Worm (Caenorhabditis elegans) whole organism, late embryonic: ENCODE measurements around the gene srh-269.

Experiments
- C08G9.2 ChIP-seq: sonication (generic microtip); optimal IDR thresholded peaks from 2 replicates; lab custom pipeline; 2016; ENCODE audit warnings: mild to moderate bottlenecking, missing genetic modification characterization, moderate library complexity, missing compliant biosample characterization
- C38D4.7 ChIP-seq: fragments of 200-800 bp; sonication (Bioruptor generic); optimal IDR thresholded peaks from 2 replicates; lab custom pipeline; 2018; ENCODE audit warnings: mild to moderate bottlenecking, missing genetic modification characterization, moderate library complexity, missing compliant biosample characterization
- F13H6.1 ChIP-seq: sonication (generic microtip); optimal IDR thresholded peaks from 2 replicates; lab custom pipeline; 2016; ENCODE audit warnings: missing genetic modification characterization, missing compliant biosample characterization
- K09A11.1 ChIP-seq: sonication (generic microtip); optimal IDR thresholded peaks from 2 replicates; lab custom pipeline; 2017; ENCODE audit warnings: antibody characterized with exemption, mild to moderate bottlenecking, missing genetic modification characterization, missing compliant biosample characterization; ENCODE audit not compliant: insufficient read depth
- Y22D7AL.16 ChIP-seq: sonication (generic microtip); optimal IDR thresholded peaks from 2 replicates; lab custom pipeline; 2016; ENCODE audit warnings: missing genetic modification characterization, missing compliant biosample characterization
- ahr-1 ChIP-seq: sonication (generic microtip); optimal IDR thresholded peaks from 2 replicates; lab custom pipeline; 2016; ENCODE audit warnings: missing genetic modification characterization, missing compliant biosample characterization
- ceh-14 ChIP-seq: sonication (generic microtip); optimal IDR thresholded peaks from 2 replicates; lab custom pipeline; 2016; ENCODE audit warnings: missing genotype, missing genetic modification characterization, missing compliant biosample characterization
- ceh-18 ChIP-seq: sonication (generic microtip); optimal IDR thresholded peaks from 2 replicates; lab custom pipeline; 2016; ENCODE audit warnings: missing genetic modification characterization, missing compliant biosample characterization
- ceh-19 ChIP-seq: fragments of 200-800 bp; sonication (Bioruptor generic); optimal IDR thresholded peaks from 2 replicates; lab custom pipeline; 2018; ENCODE audit warnings: mild to moderate bottlenecking, missing genetic modification characterization, missing compliant biosample characterization
- ceh-2 ChIP-seq: sonication (generic microtip); optimal IDR thresholded peaks from 2 replicates; lab custom pipeline; 2016; ENCODE audit warnings: missing genotype, missing genetic modification characterization, missing compliant biosample characterization
- ceh-30 ChIP-seq: fragments of 150-350 bp; optimal IDR thresholded peaks from 2 replicates; lab custom pipeline; 2014; ENCODE audit warnings: missing biosample characterization, missing genetic modification characterization
- ceh-31 ChIP-seq: sonication (generic microtip); optimal IDR thresholded peaks from 2 replicates; lab custom pipeline; 2016; ENCODE audit warnings: missing genetic modification characterization, missing compliant biosample characterization
- ceh-45 ChIP-seq: fragments of 200-800 bp; sonication (Bioruptor generic); IDR thresholded peaks from 2 replicates; pipeline ENCODE4 v1.3.6; 2022; ENCODE audit warnings: missing genetic modification reagents, missing genetic modification characterization, missing compliant biosample characterization
- ceh-48 ChIP-seq: sonication (generic microtip); optimal IDR thresholded peaks from 2 replicates; lab custom pipeline; 2016; ENCODE audit warnings: missing genetic modification characterization, inconsistent platforms, missing compliant biosample characterization
- che-1 ChIP-seq: sonication (generic microtip); optimal IDR thresholded peaks from 2 replicates; lab custom pipeline; 2016; ENCODE audit warnings: mild to moderate bottlenecking, missing genetic modification characterization, missing compliant biosample characterization
- dmd-4 ChIP-seq: sonication (generic microtip); optimal IDR thresholded peaks from 2 replicates; lab custom pipeline; 2016; ENCODE audit warnings: borderline replicate concordance, missing genetic modification characterization, missing compliant biosample characterization
- dve-1 ChIP-seq: sonication (generic microtip); optimal IDR thresholded peaks from 2 replicates; lab custom pipeline; 2017; ENCODE audit warnings: antibody characterized with exemption, mild to moderate bottlenecking, missing genetic modification characterization, missing compliant biosample characterization
- elt-2 ChIP-seq: sonication (generic microtip); optimal IDR thresholded peaks from 2 replicates; lab custom pipeline; 2016; ENCODE audit warnings: missing genetic modification reagents, missing genetic modification characterization, missing compliant biosample characterization
- elt-4 ChIP-seq: sonication (generic microtip); optimal IDR thresholded peaks from 2 replicates; lab custom pipeline; 2016; ENCODE audit warnings: missing genetic modification characterization, missing compliant biosample characterization
- fax-1 ChIP-seq: sonication (generic microtip); optimal IDR thresholded peaks from 2 replicates; lab custom pipeline; 2016; ENCODE audit warnings: missing genotype, missing genetic modification characterization, missing compliant biosample characterization
- fkh-10 ChIP-seq: fragments of 150-350 bp; optimal IDR thresholded peaks from 2 replicates; lab custom pipeline; 2014; ENCODE audit warnings: missing biosample characterization, missing genetic modification reagents, missing genetic modification characterization
- fkh-6 ChIP-seq: sonication (generic microtip); optimal IDR thresholded peaks from 2 replicates; lab custom pipeline; 2016; ENCODE audit warnings: missing genetic modification characterization, missing compliant biosample characterization
- gmeb-2 ChIP-seq: sonication (generic microtip); optimal IDR thresholded peaks from 2 replicates; lab custom pipeline; 2016; ENCODE audit warnings: missing genetic modification characterization, inconsistent platforms, missing compliant biosample characterization
- hlh-13 ChIP-seq: fragments of 200-800 bp; sonication (Bioruptor generic); optimal IDR thresholded peaks from 2 replicates; lab custom pipeline; 2018; ENCODE audit warnings: mild to moderate bottlenecking, missing genetic modification characterization, missing compliant biosample characterization
- hlh-15 ChIP-seq: sonication (generic microtip); optimal IDR thresholded peaks from 2 replicates; lab custom pipeline; 2016; ENCODE audit warnings: missing genetic modification characterization, missing compliant biosample characterization
- hlh-30 ChIP-seq: sonication (generic microtip); optimal IDR thresholded peaks from 2 replicates; lab custom pipeline; 2017; ENCODE audit warnings: antibody characterized with exemption, missing genetic modification characterization, missing compliant biosample characterization; ENCODE audit not compliant: insufficient read depth
- hlh-6 ChIP-seq: sonication (generic microtip); optimal IDR thresholded peaks from 2 replicates; lab custom pipeline; 2016; ENCODE audit warnings: missing genotype, missing genetic modification characterization, missing compliant biosample characterization
- hlh-8 ChIP-seq: sonication (generic microtip); optimal IDR thresholded peaks from 2 replicates; lab custom pipeline; 2016; ENCODE audit warnings: missing genotype, missing genetic modification characterization, missing compliant biosample characterization
- lim-6 ChIP-seq: sonication (generic microtip); optimal IDR thresholded peaks from 2 replicates; lab custom pipeline; 2016; ENCODE audit warnings: missing genetic modification characterization, missing compliant biosample characterization
- lin-11 ChIP-seq: fragments of 200-800 bp; sonication (Bioruptor generic); optimal IDR thresholded peaks from 2 replicates; lab custom pipeline; 2018; ENCODE audit warnings: mild to moderate bottlenecking, missing genetic modification characterization, missing compliant biosample characterization
- madf-2 ChIP-seq: sonication (generic microtip); optimal IDR thresholded peaks from 2 replicates; lab custom pipeline; 2017; ENCODE audit warnings: missing genetic modification characterization, missing compliant biosample characterization
- nfya-1 ChIP-seq: sonication (generic microtip); optimal IDR thresholded peaks from 2 replicates; lab custom pipeline; 2017; ENCODE audit warnings: missing genetic modification characterization, mild to moderate bottlenecking, missing compliant biosample characterization, antibody characterized with exemption, moderate library complexity
- nhr-232 ChIP-seq: sonication (generic microtip); optimal IDR thresholded peaks from 2 replicates; lab custom pipeline; 2016; ENCODE audit warnings: missing genetic modification characterization, missing compliant biosample characterization
- npax-4 ChIP-seq: sonication (generic microtip); optimal IDR thresholded peaks from 2 replicates; lab custom pipeline; 2016; ENCODE audit warnings: missing genetic modification characterization, missing compliant biosample characterization
- odd-2 ChIP-seq: sonication (generic microtip); optimal IDR thresholded peaks from 2 replicates; lab custom pipeline; 2017; ENCODE audit warnings: antibody characterized with exemption, mild to moderate bottlenecking, missing genetic modification characterization, missing compliant biosample characterization
- pag-3 ChIP-seq: sonication (generic microtip); optimal IDR thresholded peaks from 2 replicates; lab custom pipeline; 2016; ENCODE audit warnings: missing compliant biosample characterization, missing genetic modification characterization, borderline replicate concordance
- pat-9 ChIP-seq: fragments of 200-800 bp; sonication (Bioruptor generic); optimal IDR thresholded peaks from 2 replicates; lab custom pipeline; 2018; ENCODE audit warnings: mild to moderate bottlenecking, missing genetic modification characterization, moderate library complexity, missing compliant biosample characterization
- pax-1 ChIP-seq: fragments of 150-350 bp; optimal IDR thresholded peaks from 2 replicates; lab custom pipeline; 2014; ENCODE audit warnings: missing biosample characterization, missing genetic modification characterization
- pha-2 ChIP-seq: sonication (generic microtip); optimal IDR thresholded peaks from 2 replicates; lab custom pipeline; 2017; ENCODE audit warnings: mild to moderate bottlenecking, missing genetic modification characterization, missing compliant biosample characterization
- pqm-1 ChIP-seq: sonication (generic microtip); optimal IDR thresholded peaks from 2 replicates; lab custom pipeline; 2016; ENCODE audit warnings: missing genetic modification characterization, missing compliant biosample characterization
- ref-2 ChIP-seq: sonication (generic microtip); optimal IDR thresholded peaks from 2 replicates; lab custom pipeline; 2016; ENCODE audit warnings: missing genetic modification characterization, missing compliant biosample characterization
- rnt-1 ChIP-seq: sonication (generic microtip); optimal IDR thresholded peaks from 2 replicates; lab custom pipeline; 2016; ENCODE audit warnings: missing genetic modification characterization, missing compliant biosample characterization
- sdc-2 ChIP-seq: sonication (generic microtip); optimal IDR thresholded peaks from 2 replicates; lab custom pipeline; 2016; ENCODE audit warnings: missing genotype, missing genetic modification characterization, missing compliant biosample characterization
- sox-2 ChIP-seq: fragments of 200-800 bp; sonication (Bioruptor generic); IDR thresholded peaks from 2 replicates; pipeline ENCODE4 v1.3.6; 2022; ENCODE audit warnings: missing genetic modification reagents, missing genetic modification characterization, missing compliant biosample characterization
- sox-4 ChIP-seq: sonication (generic microtip); optimal IDR thresholded peaks from 2 replicates; lab custom pipeline; 2017; ENCODE audit warnings: mild to moderate bottlenecking, missing genetic modification characterization, inconsistent platforms, missing compliant biosample characterization
- tbx-2 ChIP-seq: sonication (generic microtip); optimal IDR thresholded peaks from 2 replicates; lab custom pipeline; 2016; ENCODE audit warnings: missing genetic modification characterization, missing compliant biosample characterization
- ttx-3 ChIP-seq: sonication (generic microtip); optimal IDR thresholded peaks from 2 replicates; lab custom pipeline; 2016; ENCODE audit warnings: missing genetic modification reagents, missing genetic modification characterization, missing compliant biosample characterization
- unc-42 ChIP-seq: sonication (generic microtip); optimal IDR thresholded peaks from 2 replicates; lab custom pipeline; 2016; ENCODE audit warnings: missing genotype, missing genetic modification characterization, missing compliant biosample characterization
- unc-86 ChIP-seq: sonication (generic microtip); optimal IDR thresholded peaks from 2 replicates; lab custom pipeline; 2016; ENCODE audit warnings: missing genetic modification characterization, missing compliant biosample characterization
- zip-5 ChIP-seq: sonication (generic microtip); optimal IDR thresholded peaks from 2 replicates; lab custom pipeline; 2016; ENCODE audit warnings: missing genetic modification characterization, missing compliant biosample characterization
- ztf-16 ChIP-seq: sonication (generic microtip); optimal IDR thresholded peaks from 2 replicates; lab custom pipeline; 2017; ENCODE audit warnings: missing genetic modification characterization, missing compliant biosample characterization

Gene srh-269

ce11 chrV:16591992-16592798 is at the start of gene srh-269:
Gene srh-269 (minus strand): TSS chrV:16592042.
- TF ChIP-seq hlh-6 (tag; lab: Kevin White, UChicago) (peak; percentile 80), npax-4 (peak; percentile 18), ref-2 (tag; lab: Kevin White, UChicago) (no peak), ceh-2 (tag; lab: Kevin White, UChicago) (peak; percentile 50), ahr-1 (tag; lab: Kevin White, UChicago) (peak; percentile 11), C38D4.7 (GFP tag; lab: Kevin White, UChicago) (peak; percentile 70), pag-3 (tag; lab: Kevin White, UChicago) (no peak), pha-2 (tag; lab: Kevin White, UChicago) (peak; percentile 70), rnt-1 (peak; percentile 74), lin-11 (tag; lab: Kevin White, UChicago) (peak; percentile 58), Y22D7AL.16 (tag; lab: Kevin White, UChicago) (no peak), sox-4 (peak; percentile 58), nhr-232 (peak; percentile 53), C08G9.2 (tag; lab: Kevin White, UChicago) (peak; percentile 61), elt-4 (no peak), hlh-15 (tag; lab: Kevin White, UChicago) (peak; percentile 49), ceh-30 (tag; lab: Kevin White, UChicago) (no peak), hlh-13 (GFP tag; lab: Kevin White, UChicago) (peak; percentile 64), tbx-2 (tag; lab: Kevin White, UChicago) (peak; percentile 43), hlh-30 (tag; lab: Kevin White, UChicago) (no peak), zip-5 (tag; lab: Kevin White, UChicago) (peak; percentile 1), sdc-2 (tag; lab: Kevin White, UChicago) (peak; percentile 38), dmd-4 (tag; lab: Kevin White, UChicago) (peak; percentile 20), ceh-18 (tag; lab: Kevin White, UChicago) (peak; percentile 56), ttx-3 (tag; lab: Kevin White, UChicago) (peak; percentile 46), dve-1 (tag; lab: Kevin White, UChicago) (peak; percentile 62), madf-2 (tag; lab: Kevin White, UChicago) (peak; percentile 68), ceh-48 (peak; percentile 24), ceh-14 (tag; lab: Kevin White, UChicago) (peak; percentile 74), gmeb-2 (tag; lab: Kevin White, UChicago) (peak; percentile 71), ceh-45 (GFP tag; lab: Robert Waterston, UW) (no peak), che-1 (tag; lab: Kevin White, UChicago) (peak; percentile 79), lim-6 (peak; percentile 23), odd-2 (tag; lab: Kevin White, UChicago) (no peak), fkh-6 (peak; percentile 67), hlh-8 (tag; lab: Kevin White, UChicago) (no peak), ztf-16 (peak; percentile 32), ceh-19 (peak; percentile 79), fkh-10 (no peak), pqm-1 (tag; lab: Kevin White, UChicago) (peak; percentile 31), ceh-31 (peak; percentile 33), F13H6.1 (tag; lab: Kevin White, UChicago) (peak; percentile 45), fax-1 (peak; percentile 15), pax-1 (tag; lab: Kevin White, UChicago) (no peak), pat-9 (tag; lab: Kevin White, UChicago) (peak; percentile 56), unc-86 (tag; lab: Kevin White, UChicago) (peak; percentile 33), unc-42 (tag; lab: Kevin White, UChicago) (no peak), sox-2 (GFP tag; lab: Robert Waterston, UW) (no peak), K09A11.1 (tag; lab: Kevin White, UChicago) (peak; percentile 10), elt-2 (tag; lab: Kevin White, UChicago) (peak; percentile 73), nfya-1 (tag; lab: Kevin White, UChicago) (peak; percentile 61)
